Worm (Caenorhabditis elegans) whole organism, dauer: ENCODE data around the gene Y66D12A.8.

Experiments
- unc-62 ChIP-seq: sonication (generic microtip); optimal IDR thresholded peaks from 2 replicates; lab custom pipeline; 2017; ENCODE audit warnings: missing biosample characterization, missing genetic modification reagents, missing genetic modification characterization

Y66D12A.8 gene

ce11 chrIII:11573921-11574320, at the start of gene Y66D12A.8:
Y66D12A.8 (plus strand) TSS chrIII:11574221.
- no peak for TF ChIP-seq unc-62

- no peak for TF ChIP-seq unc-62
These were observed 47.6 kb upstream of the Y66D12A.8 start, which contains the start of gene xpb-1 for ce11 chrIII:11526396-11526795. xpb-1 (plus strand) TSS chrIII:11526657.

- TF ChIP-seq unc-62 = no peak
These were observed 39.4 kb upstream of the Y66D12A.8 start, which contains the start of gene nrps-1 for ce11 chrIII:11534624-11535079. nrps-1 (plus strand) TSS chrIII:11534674.

DNA sequence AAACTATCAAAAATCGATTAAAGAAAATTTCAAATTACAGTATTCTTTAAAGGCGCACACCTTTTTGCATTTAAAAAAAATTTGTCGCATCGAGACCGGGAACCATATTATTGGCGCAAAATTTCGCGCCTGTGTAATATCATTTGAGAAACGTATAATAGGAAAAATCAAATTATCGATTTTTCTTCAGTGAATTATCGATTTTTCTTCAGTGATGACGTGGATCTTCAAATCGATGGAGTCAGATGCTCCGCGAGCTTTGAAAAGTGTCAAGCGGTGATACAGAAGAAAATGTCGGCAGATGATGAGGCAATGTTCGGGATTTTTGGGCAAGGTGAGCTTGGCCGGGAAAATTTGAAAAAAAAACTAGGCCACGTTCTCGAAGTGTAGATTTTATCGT, 38.6 kb upstream of the Y66D12A.8 start:
- TF ChIP-seq unc-62 = no peak

ce11 chrIII:11544947-11545346, 29.1 kb upstream of the Y66D12A.8 start:
- TF ChIP-seq unc-62 = no peak

DNA sequence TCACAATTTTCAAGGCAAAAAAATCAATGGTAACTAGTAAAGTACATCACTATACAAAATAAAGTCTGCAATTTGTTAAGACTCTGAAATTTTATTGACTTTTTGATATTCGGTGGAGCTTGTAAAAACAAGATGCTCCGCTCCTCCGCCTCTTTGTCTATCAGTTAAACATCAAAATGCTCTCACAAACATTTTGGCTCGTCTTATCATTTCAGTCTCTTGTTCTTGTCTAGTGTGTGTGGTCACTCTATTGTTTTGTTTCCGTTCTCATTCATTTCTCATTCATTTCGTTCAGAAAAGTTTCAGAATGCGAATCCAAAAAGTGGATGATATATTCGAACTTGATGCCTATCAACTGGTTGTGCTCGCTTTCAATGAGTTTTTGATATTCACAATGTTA, 26.0 kb upstream of the Y66D12A.8 start, which contains the start of gene Y66D12A.13:
Gene Y66D12A.13 (plus strand): TSS at position 301 of the 400 bp plus-strand sequence.
- TF ChIP-seq unc-62 = no peak

ce11 chrIII:11554701-11555111, 19.3 kb upstream of the Y66D12A.8 start:
- TF ChIP-seq unc-62 = no peak

ce11 chrIII:11556860-11557259, 17.2 kb upstream of the Y66D12A.8 start:
- no peak for TF ChIP-seq unc-62

DNA sequence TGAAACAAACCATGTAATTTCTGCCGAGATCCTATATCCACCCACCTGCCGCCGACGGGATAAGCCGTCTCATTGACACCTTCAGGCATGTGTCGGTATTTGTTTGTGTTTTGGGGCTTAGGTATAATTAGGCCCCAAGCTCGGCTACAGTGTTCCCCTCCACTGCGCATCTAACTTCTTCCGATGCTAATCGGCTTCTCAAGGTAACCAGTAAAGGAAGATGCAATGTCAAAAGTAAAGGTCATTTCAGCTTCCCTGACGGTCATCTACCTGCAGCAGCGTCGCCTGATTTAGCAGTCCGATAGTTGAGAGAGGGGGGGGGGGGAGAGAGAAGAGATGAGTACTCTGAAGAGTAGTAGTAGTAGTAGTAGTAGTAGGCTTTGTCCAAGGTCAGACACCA, 15.8 kb upstream of the Y66D12A.8 start:
- TF ChIP-seq unc-62 = no peak

- no peak for TF ChIP-seq unc-62
These were observed 14.3 kb upstream of the Y66D12A.8 start for ce11 chrIII:11559677-11560076.

ce11 chrIII:11560504-11561202, 13.4 kb upstream of the Y66D12A.8 start, which contains the start of gene ztf-29:
ztf-29 (plus strand) TSS chrIII:11561152.
- TF ChIP-seq unc-62 = no peak

DNA sequence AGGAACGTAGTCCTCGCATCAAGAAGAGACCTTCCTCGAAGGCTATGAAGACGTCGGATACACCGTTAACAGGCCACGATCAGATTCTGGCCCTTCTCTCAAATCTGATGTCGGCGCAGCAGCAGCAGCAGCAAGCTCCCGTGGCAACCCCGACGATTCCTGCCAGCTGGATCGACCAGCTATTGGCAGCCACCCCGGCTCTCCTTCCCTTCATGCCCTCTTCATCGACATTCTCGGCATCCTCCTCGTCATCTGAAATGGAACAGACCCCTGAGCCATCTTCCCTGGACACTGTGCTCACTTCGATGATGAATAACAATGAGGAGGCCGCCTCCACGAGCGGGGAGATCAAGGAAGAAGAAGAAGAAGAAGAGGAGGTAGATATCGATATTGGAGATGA, 12.4 kb upstream of the Y66D12A.8 start:
- TF ChIP-seq unc-62 = no peak

ce11 chrIII:11563417-11563949, 10.5 kb upstream of the Y66D12A.8 start, which contains the start of gene Y66D12A.11:
Y66D12A.11 (plus strand) TSS chrIII:11563467.
- TF ChIP-seq unc-62 = no peak

DNA sequence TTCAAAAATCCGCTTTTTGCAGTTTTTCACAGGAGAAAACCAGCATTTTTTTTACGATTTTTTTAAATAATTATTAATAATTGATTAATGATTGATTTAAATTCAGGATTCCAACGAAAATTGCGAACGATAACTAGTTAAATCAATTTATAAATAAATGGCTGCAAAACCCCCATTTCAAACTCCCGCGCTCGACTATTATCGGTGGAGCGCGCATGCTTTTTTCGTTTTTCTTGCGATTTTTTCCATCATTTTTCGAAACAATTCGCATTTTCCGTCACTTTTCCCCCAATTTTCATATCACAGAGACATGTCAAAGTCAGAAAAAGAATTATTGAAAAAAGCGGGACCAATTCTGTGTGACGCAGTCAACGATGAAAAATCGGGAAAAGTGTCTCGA, 8.4 kb upstream of the Y66D12A.8 start, which contains the start of gene Y66D12A.10:
Gene Y66D12A.10 (plus strand): TSS at position 273 of the 400 bp plus-strand sequence.
- TF ChIP-seq unc-62 = no peak

- TF ChIP-seq unc-62 = no peak
These were observed 6.2 kb upstream of the Y66D12A.8 start, which contains the start of gene psme-3 for ce11 chrIII:11567837-11568236. psme-3 (plus strand) TSS chrIII:11568137.

DNA sequence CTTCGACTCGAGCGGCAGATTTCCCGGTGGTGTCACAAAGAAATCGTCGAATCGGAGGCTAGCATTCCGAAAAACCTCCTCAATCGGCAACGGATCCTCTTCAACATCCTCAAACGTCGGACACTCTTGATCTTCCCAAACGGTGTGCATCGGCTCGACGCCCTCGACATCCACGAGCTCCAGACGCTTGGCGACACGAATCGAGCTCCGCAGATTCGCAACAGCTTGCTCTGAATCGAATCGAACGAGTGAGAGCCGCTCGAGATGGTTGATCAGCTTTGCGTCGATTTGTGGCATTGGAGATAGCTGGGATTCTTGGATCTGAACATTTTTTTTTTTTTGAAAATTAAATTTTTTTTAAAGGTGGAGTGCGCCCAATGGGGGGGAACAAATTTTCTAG, 5.4 kb downstream of the Y66D12A.8 start:
- no peak for TF ChIP-seq unc-62

ce11 chrIII:11580428-11580885, 6.4 kb downstream of the Y66D12A.8 start, which contains the start of gene Y66D12A.7:
Y66D12A.7 (minus strand) TSS chrIII:11580478.
- TF ChIP-seq unc-62 = no peak

ce11 chrIII:11581372-11581771, 7.4 kb downstream of the Y66D12A.8 start, which contains the start of the genes Y66D12A.6 and ceh-92:
Y66D12A.6 (minus strand) TSS chrIII:11581402.
ceh-92 (plus strand) TSS chrIII:11581600.
- TF ChIP-seq unc-62 = no peak
